Worm (Caenorhabditis elegans) whole organism, L3 larva: Measurements from ENCODE around the gene rei-1.
A peak's percentile ranks its signal among the peaks of the same experiment; 100 is the strongest.

ENCODE experiments used
- ZK546.5 ChIP-seq: sonication (generic microtip); optimal IDR thresholded peaks from 2 replicates; lab custom pipeline; 2017; ENCODE audit warnings: missing biosample characterization, missing genetic modification characterization
- aly-2 ChIP-seq: fragments of 150-350 bp; optimal IDR thresholded peaks from 2 replicates; lab custom pipeline; 2014; ENCODE audit warnings: missing biosample characterization, missing genetic modification characterization
- ama-1 ChIP-seq: fragments of 150-350 bp; optimal IDR thresholded peaks from 2 replicates; lab custom pipeline; 2018
- ceh-16 ChIP-seq: sonication (generic microtip); optimal IDR thresholded peaks from 2 replicates; lab custom pipeline; 2017; ENCODE audit warnings: missing biosample characterization, missing genetic modification characterization
- ceh-28 ChIP-seq: fragments of 150-350 bp; optimal IDR thresholded peaks from 2 replicates; lab custom pipeline; 2014; ENCODE audit warnings: missing biosample characterization, missing genetic modification reagents, missing genetic modification characterization
- egl-27 ChIP-seq: sonication (generic microtip); optimal IDR thresholded peaks from 4 replicates; lab custom pipeline; 2017; ENCODE audit warnings: missing biosample characterization, missing genetic modification reagents, missing genetic modification characterization
- egl-5 ChIP-seq: fragments of 150-350 bp; optimal IDR thresholded peaks from 2 replicates; lab custom pipeline; 2017; ENCODE audit warnings: missing biosample characterization, missing genetic modification reagents, missing genetic modification characterization, inconsistent platforms
- elt-1 ChIP-seq: fragments of 150-350 bp; optimal IDR thresholded peaks from 2 replicates; lab custom pipeline; 2014; ENCODE audit warnings: missing biosample characterization, missing genetic modification characterization
- elt-2 ChIP-seq: sonication (generic microtip); optimal IDR thresholded peaks from 2 replicates; lab custom pipeline; 2016; ENCODE audit warnings: missing genetic modification reagents, mild to moderate bottlenecking, missing genetic modification characterization, missing compliant biosample characterization
- elt-3 ChIP-seq, 3 experiments: fragments of 150-350 bp in 1 of 3; sonication (generic microtip) in 2 of 3; optimal IDR thresholded peaks; 2 replicates in 2 of 3; 4 replicates in 1 of 3; lab custom pipeline; 2014 to 2017; ENCODE audit warnings: missing biosample characterization in 3 of 3, missing genetic modification characterization in 3 of 3
- fkh-10 ChIP-seq: sonication (generic microtip); optimal IDR thresholded peaks from 2 replicates; lab custom pipeline; 2017; ENCODE audit warnings: missing biosample characterization, missing genetic modification reagents, missing genetic modification characterization
- fkh-2 ChIP-seq: fragments of 150-350 bp; optimal IDR thresholded peaks from 2 replicates; lab custom pipeline; 2014; ENCODE audit warnings: missing biosample characterization, missing genetic modification reagents, missing genetic modification characterization
- fos-1 ChIP-seq: fragments of 150-350 bp; optimal IDR thresholded peaks from 2 replicates; lab custom pipeline; 2014; ENCODE audit warnings: missing biosample characterization, missing genetic modification characterization
- hmg-11 ChIP-seq: sonication (generic microtip); optimal IDR thresholded peaks from 2 replicates; lab custom pipeline; 2016; ENCODE audit warnings: missing genetic modification characterization, missing compliant biosample characterization
- jun-1 ChIP-seq: fragments of 150-350 bp; optimal IDR thresholded peaks from 2 replicates; lab custom pipeline; 2014; ENCODE audit warnings: missing biosample characterization, missing genetic modification reagents, missing genetic modification characterization
- lin-15B ChIP-seq: fragments of 150-350 bp; optimal IDR thresholded peaks from 2 replicates; lab custom pipeline; 2014; ENCODE audit warnings: missing biosample characterization, missing genetic modification characterization
- lin-39 ChIP-seq: fragments of 150-350 bp; optimal IDR thresholded peaks from 2 replicates; lab custom pipeline; 2018; ENCODE audit warnings: missing biosample characterization, missing genetic modification reagents, missing genetic modification characterization
- lsy-12 ChIP-seq: sonication (generic microtip); optimal IDR thresholded peaks from 2 replicates; lab custom pipeline; 2016; ENCODE audit warnings: mild to moderate bottlenecking, missing genetic modification characterization, missing compliant biosample characterization
- nfya-1 ChIP-seq: sonication (generic microtip); optimal IDR thresholded peaks from 2 replicates; lab custom pipeline; 2017; ENCODE audit warnings: missing genetic modification characterization, mild to moderate bottlenecking, missing compliant biosample characterization, antibody characterized with exemption, moderate library complexity; ENCODE audit not compliant: insufficient read depth
- nhr-12 ChIP-seq: fragments of 150-350 bp; optimal IDR thresholded peaks from 2 replicates; lab custom pipeline; 2014; ENCODE audit warnings: missing biosample characterization, missing genetic modification characterization
- nhr-23 ChIP-seq: fragments of 150-350 bp; optimal IDR thresholded peaks from 2 replicates; lab custom pipeline; 2014; ENCODE audit warnings: missing biosample characterization, missing genetic modification reagents, missing genetic modification characterization
- nhr-237 ChIP-seq: fragments of 150-350 bp; optimal IDR thresholded peaks from 2 replicates; lab custom pipeline; 2014; ENCODE audit warnings: missing biosample characterization, missing genetic modification characterization
- nhr-25 ChIP-seq: sonication (generic microtip); optimal IDR thresholded peaks from 2 replicates; lab custom pipeline; 2017; ENCODE audit warnings: missing biosample characterization, missing genetic modification characterization
- nhr-28 ChIP-seq: fragments of 150-350 bp; optimal IDR thresholded peaks from 2 replicates; lab custom pipeline; 2014; ENCODE audit warnings: missing biosample characterization, missing genetic modification characterization
- nhr-43 ChIP-seq: sonication (generic microtip); optimal IDR thresholded peaks from 2 replicates; lab custom pipeline; 2016; ENCODE audit warnings: mild to moderate bottlenecking, missing genetic modification characterization, missing compliant biosample characterization; ENCODE audit not compliant: poor library complexity, severe bottlenecking
- nhr-67 ChIP-seq: fragments of 150-350 bp; optimal IDR thresholded peaks from 2 replicates; lab custom pipeline; 2014; ENCODE audit warnings: missing biosample characterization, missing genetic modification characterization
- nhr-76 ChIP-seq: fragments of 150-350 bp; sonication (generic microtip); optimal IDR thresholded peaks from 5 replicates; lab custom pipeline; 2014; ENCODE audit warnings: missing biosample characterization, missing genetic modification characterization
- nhr-77 ChIP-seq: fragments of 150-350 bp; optimal IDR thresholded peaks from 2 replicates; lab custom pipeline; 2014; ENCODE audit warnings: missing biosample characterization, missing genetic modification characterization
- pha-4 ChIP-seq: fragments of 150-350 bp; optimal IDR thresholded peaks from 2 replicates; lab custom pipeline; 2014; ENCODE audit warnings: missing biosample characterization, missing genetic modification reagents, missing genetic modification characterization
- pqm-1 ChIP-seq: fragments of 150-350 bp; optimal IDR thresholded peaks from 2 replicates; lab custom pipeline; 2017; ENCODE audit warnings: missing biosample characterization, missing genetic modification characterization, inconsistent platforms
- sea-2 ChIP-seq: fragments of 150-350 bp; sonication (generic microtip); optimal IDR thresholded peaks from 4 replicates; lab custom pipeline; 2014; ENCODE audit warnings: missing biosample characterization, missing genetic modification reagents, missing genetic modification characterization
- skn-1 ChIP-seq: fragments of 150-350 bp; optimal IDR thresholded peaks from 2 replicates; lab custom pipeline; 2014; ENCODE audit warnings: missing biosample characterization, missing genetic modification characterization
- snpc-4 ChIP-seq: fragments of 150-350 bp; optimal IDR thresholded peaks from 2 replicates; lab custom pipeline; 2014; ENCODE audit warnings: missing biosample characterization, missing genetic modification characterization
- tbx-2 ChIP-seq: sonication (generic microtip); optimal IDR thresholded peaks from 2 replicates; lab custom pipeline; 2016; ENCODE audit warnings: mild to moderate bottlenecking, missing genetic modification characterization, missing compliant biosample characterization
- unc-62 ChIP-seq: fragments of 150-350 bp; sonication (generic microtip); optimal IDR thresholded peaks from 4 replicates; lab custom pipeline; 2014; ENCODE audit warnings: missing biosample characterization, missing genetic modification reagents, missing genetic modification characterization
- zag-1 ChIP-seq: fragments of 150-350 bp; optimal IDR thresholded peaks from 2 replicates; lab custom pipeline; 2014; ENCODE audit warnings: missing biosample characterization, missing genetic modification characterization
- ztf-4 ChIP-seq: fragments of 150-350 bp; optimal IDR thresholded peaks from 2 replicates; lab custom pipeline; 2014; ENCODE audit warnings: missing biosample characterization, missing genetic modification characterization

The rei-1 gene

ce11 chrIII:4092020-4092419 is 6.0 kb downstream of the rei-1 start, which contains the start of gene C03C10.5:
Gene C03C10.5, minus strand, starts transcription at chrIII:4092120.
- TF ChIP-seq nhr-28: no peak
- no peak for TF ChIP-seq ztf-4 (tag; lab: Kevin White, UChicago)
- no peak for TF ChIP-seq elt-1 (tag; lab: Kevin White, UChicago)
- TF ChIP-seq ceh-28 (tag; lab: Kevin White, UChicago): no peak
- TF ChIP-seq nhr-77 (tag; lab: Kevin White, UChicago): no peak
- no peak for TF ChIP-seq unc-62 (GFP tag; lab: Kevin White, UChicago)
- no peak for TF ChIP-seq sea-2
- no peak for TF ChIP-seq egl-27 (tag; lab: Kevin White, UChicago)

- TF ChIP-seq fkh-2: no peak
- TF ChIP-seq nhr-237 (tag; lab: Kevin White, UChicago): no peak
- no peak for TF ChIP-seq ceh-28 (tag; lab: Kevin White, UChicago)
- no peak for TF ChIP-seq lin-39
- no peak for TF ChIP-seq elt-1 (tag; lab: Kevin White, UChicago)
- TF ChIP-seq lin-15B (tag; lab: Kevin White, UChicago): no peak
- no peak for TF ChIP-seq nhr-76 (tag; lab: Kevin White, UChicago)
- TF ChIP-seq tbx-2 (tag; lab: Kevin White, UChicago): no peak
- TF ChIP-seq egl-27 (tag; lab: Kevin White, UChicago): no peak
- TF ChIP-seq pha-4: no peak
Measured at ce11 chrIII:4090773-4091172, 7.2 kb downstream of the rei-1 start, which contains the start of gene C03C10.2. Gene C03C10.2, plus strand, starts transcription at chrIII:4091073.

ce11 chrIII:4088338-4088918 is 9.6 kb downstream of the rei-1 start:
- TF ChIP-seq nhr-67 (tag; lab: Kevin White, UChicago): no peak
- TF ChIP-seq ZK546.5 (tag; lab: Kevin White, UChicago): no peak
- peak; percentile 18 for TF ChIP-seq pqm-1
- TF ChIP-seq snpc-4 (tag; lab: Kevin White, UChicago): no peak
- peak; percentile 2 for TF ChIP-seq ama-1 (lab: Kevin White, UChicago)
- no peak for TF ChIP-seq ceh-16
- TF ChIP-seq lin-39: no peak
- no peak for TF ChIP-seq nhr-12
- peak; percentile 40 for TF ChIP-seq lin-15B (tag; lab: Kevin White, UChicago)
- no peak for TF ChIP-seq jun-1 (tag; lab: Kevin White, UChicago)
- peak; percentile 38 for TF ChIP-seq hmg-11 (tag; lab: Kevin White, UChicago)
- TF ChIP-seq nfya-1 (tag; lab: Kevin White, UChicago): peak; percentile 50
- TF ChIP-seq egl-5 (tag; lab: Kevin White, UChicago): no peak
- TF ChIP-seq pha-4: peak; percentile 74
- no peak for TF ChIP-seq skn-1 (tag; lab: Kevin White, UChicago)
- no peak for TF ChIP-seq zag-1 (tag; lab: Kevin White, UChicago)
- no peak for TF ChIP-seq nhr-237 (tag; lab: Kevin White, UChicago)
- peak; percentile 70 for TF ChIP-seq elt-2 (tag; lab: Kevin White, UChicago)

- TF ChIP-seq ama-1 (lab: Kevin White, UChicago) (peak; percentile 60), elt-2 (tag; lab: Kevin White, UChicago) (peak; percentile 42), egl-5 (tag; lab: Kevin White, UChicago) (peak; percentile 81), nhr-67 (tag; lab: Kevin White, UChicago) (no peak), nfya-1 (tag; lab: Kevin White, UChicago) (peak; percentile 84), elt-3 (tag; optimal IDR thresholded peaks at IDR 0.05; lab: Kevin White, UChicago) (peak in 1 of 3 experiments; percentile 18), lsy-12 (peak; percentile 61), nhr-43 (tag; lab: Kevin White, UChicago) (peak; percentile 10), lin-39 (peak; percentile 95), sea-2 (no peak), nhr-23 (tag; lab: Kevin White, UChicago) (peak; percentile 82), fkh-2 (no peak), pqm-1 (peak; percentile 21), zag-1 (tag; lab: Kevin White, UChicago) (no peak), pha-4 (peak; percentile 65), jun-1 (tag; lab: Kevin White, UChicago) (peak; percentile 57), lin-15B (tag; lab: Kevin White, UChicago) (peak; percentile 99), hmg-11 (tag; lab: Kevin White, UChicago) (peak; percentile 62), snpc-4 (tag; lab: Kevin White, UChicago) (peak; percentile 64), nhr-25 (tag; lab: Kevin White, UChicago) (peak; percentile 92), fkh-10 (GFP tag; lab: Kevin White, UChicago) (peak; percentile 13), elt-1 (tag; lab: Kevin White, UChicago) (no peak), fos-1 (tag; lab: Kevin White, UChicago) (no peak), aly-2 (tag; lab: Kevin White, UChicago) (no peak)
Measured at ce11 chrIII:4087565-4087964, 10.4 kb downstream of the rei-1 start.
